Worm (Caenorhabditis elegans) whole organism, mixed stage, embryonic: ENCODE measurements around the gene bcmo-1.

Experiments
- flh-1 ChIP-seq: fragments of 200-800 bp; sonication (Bioruptor generic); optimal IDR thresholded peaks from 2 replicates; lab custom pipeline; 2018; ENCODE audit warnings: mild to moderate bottlenecking, missing genetic modification characterization, moderate library complexity, missing compliant biosample characterization
- tbx-8 ChIP-seq: fragments of 200-800 bp; sonication (Bioruptor generic); optimal IDR thresholded peaks from 2 replicates; lab custom pipeline; 2018; ENCODE audit warnings: mild to moderate bottlenecking, missing genetic modification characterization, moderate library complexity, missing compliant biosample characterization

DNA sequence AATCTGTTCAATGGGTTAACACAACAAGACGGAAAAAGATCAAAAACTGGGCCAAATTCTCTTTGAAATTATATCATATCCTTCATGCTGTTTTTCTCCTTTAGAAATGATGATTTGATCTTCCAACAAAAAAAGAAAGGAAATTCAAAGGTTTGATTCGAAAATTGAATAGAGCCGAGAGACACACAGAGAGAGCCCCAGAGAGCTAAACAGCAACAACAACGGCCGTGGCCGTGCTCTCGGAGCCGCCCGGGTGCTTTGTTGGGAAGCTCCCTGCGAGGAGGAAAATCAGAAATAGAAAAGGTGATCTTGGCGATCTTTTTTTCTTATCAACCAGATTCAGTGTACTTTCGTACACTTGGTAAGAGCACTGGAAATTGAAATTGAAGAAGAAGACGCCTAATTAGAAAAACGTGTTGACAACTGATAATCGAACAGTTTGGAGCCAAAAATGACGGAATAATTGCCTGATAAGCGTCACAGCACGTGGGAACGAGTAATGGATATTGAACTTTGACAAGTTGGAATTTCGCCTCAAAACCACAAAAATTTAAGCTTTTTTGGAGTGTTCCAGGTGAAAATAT is 33.2 kb upstream of the bcmo-1 start:
- TF ChIP-seq tbx-8 (GFP tag; lab: Kevin White, UChicago) (no peak), flh-1 (GFP tag; lab: Kevin White, UChicago) (no peak)
